Fruit fly (Drosophila melanogaster) whole organism, embryonic: ENCODE results near the gene CG43175.
A peak's percentile ranks its signal among the peaks of the same experiment; 100 is the strongest.

Source experiments
- Bdp1 ChIP-seq: fragments of 200-800 bp; sonication (Bioruptor generic); optimal IDR thresholded peaks from 3 replicates; lab custom pipeline; 2016; ENCODE audit warnings: missing biosample characterization, missing genetic modification characterization
- CG10366 ChIP-seq: fragments of 200-800 bp; sonication (Bioruptor generic); IDR thresholded peaks from 2 replicates; pipeline ENCODE4 v1.3.6; 2022; ENCODE audit warnings: missing biosample characterization, missing genetic modification characterization
- CG12659 ChIP-seq: fragments of 200-800 bp; sonication (Bioruptor generic); optimal IDR thresholded peaks from 3 replicates; lab custom pipeline; 2017; ENCODE audit warnings: mild to moderate bottlenecking, missing biosample characterization, missing genetic modification reagents, missing genetic modification characterization
- CG13424 ChIP-seq: fragments of 200-800 bp; sonication (Bioruptor generic); optimal IDR thresholded peaks from 2 replicates; lab custom pipeline; 2019; ENCODE audit warnings: missing biosample characterization, mild to moderate bottlenecking, missing genetic modification characterization, moderate library complexity
- CG13894 ChIP-seq: fragments of 200-800 bp; sonication (Bioruptor generic); optimal IDR thresholded peaks from 3 replicates; lab custom pipeline; 2018; ENCODE audit warnings: missing biosample characterization, mild to moderate bottlenecking, missing genetic modification characterization, moderate library complexity
- CG15601 ChIP-seq: fragments of 200-800 bp; sonication (Bioruptor generic); optimal IDR thresholded peaks from 3 replicates; lab custom pipeline; 2019; ENCODE audit warnings: missing biosample characterization, mild to moderate bottlenecking, missing genetic modification characterization, moderate library complexity
- CG2116 ChIP-seq: fragments of 200-800 bp; sonication (Bioruptor generic); optimal IDR thresholded peaks from 3 replicates; lab custom pipeline; 2018; ENCODE audit warnings: missing biosample characterization, mild to moderate bottlenecking, missing genetic modification characterization
- CG2202 ChIP-seq: fragments of 200-800 bp; sonication (Bioruptor generic); optimal IDR thresholded peaks from 2 replicates; lab custom pipeline; 2018; ENCODE audit warnings: missing biosample characterization, mild to moderate bottlenecking, missing genetic modification characterization
- CG30020 ChIP-seq: fragments of 200-800 bp; optimal IDR thresholded peaks from 2 replicates; lab custom pipeline; 2019; ENCODE audit warnings: missing biosample characterization, mild to moderate bottlenecking, missing genetic modification characterization, moderate library complexity
- CG3163 ChIP-seq: fragments of 200-800 bp; sonication (Bioruptor generic); optimal IDR thresholded peaks from 3 replicates; lab custom pipeline; 2016; ENCODE audit warnings: missing biosample characterization, missing genetic modification characterization
- CG33557 ChIP-seq: fragments of 200-800 bp; sonication (Bioruptor generic); optimal IDR thresholded peaks from 2 replicates; lab custom pipeline; 2019; ENCODE audit warnings: missing biosample characterization, mild to moderate bottlenecking, missing genetic modification characterization, moderate library complexity
- CG5180 ChIP-seq: fragments of 200-800 bp; sonication (Bioruptor generic); optimal IDR thresholded peaks from 3 replicates; lab custom pipeline; 2017; ENCODE audit warnings: missing biosample characterization, missing genetic modification characterization, mild to moderate bottlenecking, moderate library complexity, missing genetic modification reagents
- CG8290 ChIP-seq, 3 experiments: fragments of 200-800 bp; sonication (Bioruptor generic); optimal IDR thresholded peaks; 2 replicates each; lab custom pipeline; 2016 to 2019; ENCODE audit warnings: missing biosample characterization in 3 of 3, missing genetic modification characterization in 3 of 3, mild to moderate bottlenecking in 2 of 3, moderate library complexity in 1 of 3
- CG9609 ChIP-seq: fragments of 200-800 bp; sonication (Bioruptor generic); optimal IDR thresholded peaks from 3 replicates; lab custom pipeline; 2016; ENCODE audit warnings: missing biosample characterization, missing genetic modification characterization
- CG9817 ChIP-seq: fragments of 200-800 bp; sonication (Bioruptor generic); optimal IDR thresholded peaks from 2 replicates; lab custom pipeline; 2018; ENCODE audit warnings: missing biosample characterization, mild to moderate bottlenecking, missing genetic modification characterization, moderate library complexity
- Dek ChIP-seq: fragments of 200-800 bp; sonication (Bioruptor generic); optimal IDR thresholded peaks from 3 replicates; lab custom pipeline; 2019; ENCODE audit warnings: missing biosample characterization, mild to moderate bottlenecking, missing genetic modification characterization, moderate library complexity
- Dp ChIP-seq: fragments of 200-800 bp; sonication (Bioruptor generic); optimal IDR thresholded peaks from 2 replicates; lab custom pipeline; 2018; ENCODE audit warnings: missing biosample characterization, mild to moderate bottlenecking, missing genetic modification characterization, moderate library complexity
- Ets97D ChIP-seq: fragments of 200-800 bp; sonication (Bioruptor generic); optimal IDR thresholded peaks from 3 replicates; lab custom pipeline; 2016; ENCODE audit warnings: missing biosample characterization, missing genetic modification characterization
- Fer1 ChIP-seq: fragments of 200-800 bp; sonication (Bioruptor generic); optimal IDR thresholded peaks from 2 replicates; lab custom pipeline; 2017; ENCODE audit warnings: missing biosample characterization, mild to moderate bottlenecking, missing genetic modification characterization
- MESR4 ChIP-seq: fragments of 200-800 bp; sonication (Bioruptor generic); optimal IDR thresholded peaks from 2 replicates; lab custom pipeline; 2018; ENCODE audit warnings: missing biosample characterization, mild to moderate bottlenecking, missing genetic modification characterization, moderate library complexity
- Med ChIP-seq: fragments of 200-800 bp; sonication (Bioruptor generic); peaks from one replicate; lab custom pipeline; 2016; ENCODE audit warnings: missing biosample characterization, missing genetic modification characterization, mild to moderate bottlenecking, inconsistent platforms, moderate library complexity
- Myb ChIP-seq: fragments of 200-800 bp; sonication (Bioruptor generic); optimal IDR thresholded peaks from 2 replicates; lab custom pipeline; 2016; ENCODE audit warnings: missing biosample characterization, missing genetic modification characterization
- Nf-YB ChIP-seq: fragments of 200-800 bp; sonication (Bioruptor generic); optimal IDR thresholded peaks from 3 replicates; lab custom pipeline; 2019; ENCODE audit warnings: missing biosample characterization, mild to moderate bottlenecking, missing genetic modification characterization, moderate library complexity
- Pdp1 ChIP-seq, 2 experiments: fragments of 200-800 bp; sonication (Bioruptor generic); optimal IDR thresholded peaks; 3 replicates each; lab custom pipeline; 2016; ENCODE audit warnings: missing biosample characterization in 2 of 2, missing genetic modification characterization in 2 of 2, mild to moderate bottlenecking in 1 of 2, moderate library complexity in 1 of 2
- Ravus ChIP-seq: fragments of 200-800 bp; sonication (Bioruptor generic); IDR thresholded peaks from 2 replicates; pipeline ENCODE4 v1.3.6; 2022; ENCODE audit warnings: missing biosample characterization, missing genetic modification characterization
- Side ChIP-seq: fragments of 200-800 bp; sonication (Bioruptor generic); optimal IDR thresholded peaks from 2 replicates; lab custom pipeline; 2016; ENCODE audit warnings: missing biosample characterization, missing genetic modification characterization
- Sin3A ChIP-seq: fragments of >200 bp; optimal IDR thresholded peaks from 2 replicates; lab custom pipeline; 2018
- Ssrp ChIP-seq: fragments of 200-800 bp; sonication (Bioruptor generic); optimal IDR thresholded peaks from 2 replicates; lab custom pipeline; 2018; ENCODE audit warnings: missing biosample characterization, mild to moderate bottlenecking, missing genetic modification characterization, moderate library complexity
- Trl ChIP-seq, 3 experiments: fragments of >200 bp in 2 of 3; fragments of 200-800 bp in 1 of 3; sonication (Bioruptor generic) in 1 of 3; optimal IDR thresholded peaks; 2 replicates in 1 of 3; 3 replicates in 2 of 3; lab custom pipeline; 2016 to 2017; ENCODE audit warnings: missing biosample characterization in 1 of 3, missing genetic modification characterization in 1 of 3
- Xbp1 ChIP-seq: fragments of 200-800 bp; sonication (Bioruptor generic); optimal IDR thresholded peaks from 3 replicates; lab custom pipeline; 2016; ENCODE audit warnings: missing biosample characterization, mild to moderate bottlenecking, missing genetic modification characterization
- YL-1 ChIP-seq: fragments of 200-800 bp; sonication (Bioruptor generic); optimal IDR thresholded peaks from 3 replicates; lab custom pipeline; 2017; ENCODE audit warnings: missing biosample characterization, mild to moderate bottlenecking, missing genetic modification characterization
- caup ChIP-seq: fragments of 200-800 bp; sonication (Bioruptor generic); optimal IDR thresholded peaks from 3 replicates; lab custom pipeline; 2017; ENCODE audit warnings: missing biosample characterization, mild to moderate bottlenecking, missing genetic modification characterization, moderate library complexity; ENCODE audit not compliant: severe bottlenecking
- croc ChIP-seq: fragments of 200-800 bp; sonication (Bioruptor generic); conservative IDR thresholded peaks from 3 replicates; pipeline ENCODE4 v1.3.6; 2022; ENCODE audit warnings: missing biosample characterization, missing genetic modification characterization
- crp ChIP-seq, 2 experiments: fragments of 200-800 bp; sonication (Bioruptor generic); optimal IDR thresholded peaks; 2 replicates in 1 of 2; 3 replicates in 1 of 2; lab custom pipeline; 2017; ENCODE audit warnings: missing biosample characterization in 2 of 2, missing genetic modification characterization in 2 of 2, mild to moderate bottlenecking in 1 of 2, moderate library complexity in 1 of 2
- fd96Cb ChIP-seq: fragments of 200-800 bp; sonication (Bioruptor generic); optimal IDR thresholded peaks from 2 replicates; lab custom pipeline; 2018; ENCODE audit warnings: missing biosample characterization, mild to moderate bottlenecking, missing genetic modification characterization, moderate library complexity
- gsb-n ChIP-seq: fragments of 200-800 bp; sonication (Bioruptor generic); optimal IDR thresholded peaks from 3 replicates; lab custom pipeline; 2018; ENCODE audit warnings: missing biosample characterization, mild to moderate bottlenecking, missing genetic modification characterization
- insv ChIP-seq, 2 experiments: fragments of 200-800 bp; sonication (Bioruptor generic); optimal IDR thresholded peaks; 3 replicates each; lab custom pipeline; 2016 to 2018; ENCODE audit warnings: missing biosample characterization in 2 of 2, missing genetic modification characterization in 2 of 2
- pb ChIP-seq: fragments of 200-800 bp; sonication (Bioruptor generic); optimal IDR thresholded peaks from 3 replicates; lab custom pipeline; 2016; ENCODE audit warnings: missing biosample characterization, missing genetic modification characterization
- pita ChIP-seq: fragments of 200-800 bp; sonication (Bioruptor generic); optimal IDR thresholded peaks from 2 replicates; lab custom pipeline; 2017; ENCODE audit warnings: missing biosample characterization, mild to moderate bottlenecking, missing genetic modification characterization
- pros ChIP-seq: fragments of 200-800 bp; sonication (Bioruptor generic); optimal IDR thresholded peaks from 3 replicates; lab custom pipeline; 2019; ENCODE audit warnings: missing biosample characterization, mild to moderate bottlenecking, missing genetic modification characterization, moderate library complexity
- psq ChIP-seq: fragments of 200-800 bp; sonication (Bioruptor generic); optimal IDR thresholded peaks from 2 replicates; lab custom pipeline; 2017; ENCODE audit warnings: missing biosample characterization, missing genetic modification characterization
- pzg ChIP-seq: fragments of 200-800 bp; sonication (Bioruptor generic); optimal IDR thresholded peaks from 3 replicates; lab custom pipeline; 2018; ENCODE audit warnings: missing biosample characterization, mild to moderate bottlenecking, missing genetic modification characterization, moderate library complexity
- sim ChIP-seq: fragments of 200-800 bp; sonication (Bioruptor generic); IDR thresholded peaks from 2 replicates; pipeline ENCODE4 v1.3.6; 2022; ENCODE audit warnings: missing biosample characterization, missing genetic modification characterization
- trem ChIP-seq: fragments of 200-800 bp; optimal IDR thresholded peaks from 3 replicates; lab custom pipeline; 2019; ENCODE audit warnings: missing biosample characterization, mild to moderate bottlenecking, missing genetic modification characterization, moderate library complexity
- wek ChIP-seq: fragments of 200-800 bp; sonication (Bioruptor generic); optimal IDR thresholded peaks from 3 replicates; lab custom pipeline; 2018; ENCODE audit warnings: missing biosample characterization, mild to moderate bottlenecking, missing genetic modification characterization, moderate library complexity

Gene CG43175

dm6 chr3R:17681611-17682243, 51.2 kb downstream of the CG43175 start (continued):
- TF ChIP-seq Med (GFP tag; lab: Kevin White, UChicago) (peak; percentile 10), Ssrp (tag; lab: Kevin White, UChicago) (peak; percentile 8), Trl (optimal IDR thresholded peaks at IDR 0.05; lab: Kevin White, UChicago) (peak; percentile 43 to 57), Trl (GFP tag; optimal IDR thresholded peaks at IDR 0.05; lab: Kevin White, UChicago) (no peak), croc (GFP tag; lab: Robert Waterston, UW) (no peak), pros (GFP tag; lab: Kevin White, UChicago) (peak; percentile 77), CG5180 (GFP tag; lab: Kevin White, UChicago) (peak; percentile 4)

dm6 chr3R:17682244-17682773, 51.8 kb downstream of the CG43175 start, which contains the start of the genes alt and CG7655:
TSS of gene alt (minus strand) at chr3R:17682515.
TSS of gene CG7655 (plus strand) at chr3R:17682669.
- TF ChIP-seq CG13424 (tag; lab: Kevin White, UChicago) (peak; percentile 45), CG8290 (GFP tag; optimal IDR thresholded peaks at IDR 0.05; lab: Kevin White, UChicago) (peak; percentile 41), CG8290 (tag; optimal IDR thresholded peaks at IDR 0.05; lab: Kevin White, UChicago) (peak in 1 of 2 experiments; percentile 86), insv (GFP tag; optimal IDR thresholded peaks at IDR 0.05; lab: Kevin White, UChicago) (peak in 1 of 2 experiments; percentile 65), Ravus (GFP tag; lab: Robert Waterston, UW) (no peak), YL-1 (GFP tag; lab: Kevin White, UChicago) (peak; percentile 61), CG33557 (peak; percentile 10), CG2202 (peak; percentile 8), Pdp1 (GFP tag; optimal IDR thresholded peaks at IDR 0.05; lab: Kevin White, UChicago) (peak in 1 of 2 experiments; percentile 83), psq (GFP tag; lab: Kevin White, UChicago) (peak; percentile 41), Dp (GFP tag; lab: Kevin White, UChicago) (peak; percentile 69), CG15601 (tag; lab: Kevin White, UChicago) (peak; percentile 72), Sin3A (lab: Kevin White, UChicago) (peak; percentile 84), Ets97D (GFP tag; lab: Kevin White, UChicago) (peak; percentile 95), CG2116 (GFP tag; lab: Kevin White, UChicago) (peak; percentile 66), sim (no peak), CG9609 (peak; percentile 24), MESR4 (peak; percentile 92), crp (GFP tag; optimal IDR thresholded peaks at IDR 0.05; lab: Kevin White, UChicago) (no peak), wek (no peak), gsb-n (tag; lab: Kevin White, UChicago) (peak; percentile 41), pb (GFP tag; lab: Kevin White, UChicago) (peak; percentile 26), caup (GFP tag; lab: Kevin White, UChicago) (peak; percentile 27), pita (GFP tag; lab: Kevin White, UChicago) (peak; percentile 99), CG13894 (peak; percentile 74), Nf-YB (GFP tag; lab: Kevin White, UChicago) (no peak), Myb (GFP tag; lab: Kevin White, UChicago) (peak; percentile 88), CG3163 (GFP tag; lab: Kevin White, UChicago) (peak; percentile 1), CG12659 (GFP tag; lab: Kevin White, UChicago) (peak; percentile 88), Xbp1 (GFP tag; lab: Kevin White, UChicago) (peak; percentile 43), Fer1 (GFP tag; lab: Kevin White, UChicago) (peak; percentile 10), pros (GFP tag; lab: Kevin White, UChicago) (peak; percentile 74), pzg (GFP tag; lab: Kevin White, UChicago) (peak; percentile 100), CG9817 (tag; lab: Kevin White, UChicago) (no peak), CG30020 (tag; lab: Kevin White, UChicago) (peak; percentile 2), trem (tag; lab: Kevin White, UChicago) (peak; percentile 82), Dek (tag; lab: Kevin White, UChicago) (peak; percentile 54), fd96Cb (no peak), Side (GFP tag; lab: Kevin White, UChicago) (peak; percentile 38), Bdp1 (GFP tag; lab: Kevin White, UChicago) (no peak), CG10366 (GFP tag; lab: Robert Waterston, UW) (no peak)
